Fruit fly (Drosophila melanogaster): ENCODE data around the gene CG17712.

DNA sequence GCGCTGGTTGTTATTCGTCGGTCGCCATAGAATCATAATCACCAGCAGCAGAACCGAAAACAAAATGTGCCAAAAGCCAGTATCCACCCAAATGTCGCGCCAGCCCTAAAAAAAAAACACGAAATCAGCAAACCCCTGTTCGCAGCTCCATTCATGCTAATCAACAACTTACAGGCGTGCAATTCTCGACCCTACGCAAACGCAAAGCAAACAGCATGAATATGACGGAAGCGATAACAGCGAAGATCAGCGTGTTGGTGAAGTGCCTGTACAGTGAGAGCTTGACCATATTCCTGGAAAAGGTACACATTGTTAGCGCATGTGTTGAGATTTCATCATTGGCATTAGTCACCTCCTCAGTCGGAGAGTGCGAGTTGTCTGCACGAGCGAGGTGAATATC is 43.8 kb downstream of the CG17712 start:
- TF ChIP-seq gce (GFP tag; IDR thresholded peaks at IDR 0.05), result no peak
- TF ChIP-seq slp2 (GFP tag; optimal IDR thresholded peaks at IDR 0.05), result no peak
- no peak for TF ChIP-seq ci (GFP tag; IDR thresholded peaks at IDR 0.05)
- no peak for TF ChIP-seq CG15269 (tag; optimal IDR thresholded peaks at IDR 0.05)
- no peak for TF ChIP-seq CG34376 (GFP tag; optimal IDR thresholded peaks at IDR 0.05)
